Fruit fly (Drosophila melanogaster) Kc167 (cell line): ENCODE results near the gene BomT3.

Experiments used
- Myc ChIP-seq: fragments of >200 bp; optimal IDR thresholded peaks from 2 replicates; lab custom pipeline; 2017; ENCODE audit warnings: missing external identifiers
- Sin3A ChIP-seq: fragments of >200 bp; optimal IDR thresholded peaks from 2 replicates; lab custom pipeline; 2018; ENCODE audit warnings: missing external identifiers
- h ChIP-seq: fragments of >200 bp; optimal IDR thresholded peaks from 3 replicates; lab custom pipeline; 2018; ENCODE audit warnings: missing external identifiers
- insv ChIP-seq: fragments of >200 bp; optimal IDR thresholded peaks from 3 replicates; lab custom pipeline; 2018; ENCODE audit warnings: missing external identifiers
- psq ChIP-seq: fragments of >200 bp; optimal IDR thresholded peaks from 2 replicates; lab custom pipeline; 2017; ENCODE audit warnings: missing external identifiers
- ttk ChIP-seq: sonication (Bioruptor generic); optimal IDR thresholded peaks from 2 replicates; lab custom pipeline; 2017; ENCODE audit warnings: missing external identifiers

Gene BomT3

dm6 chr3R:22103114-22103513 lies 16.9 kb upstream of the BomT3 start, which contains the start of gene CG13407:
CG13407 (plus strand) TSS chr3R:22103414.
- no peak for TF ChIP-seq Myc
- no peak for TF ChIP-seq ttk

- TF ChIP-seq h (lab: Kevin White, UChicago) (no peak), psq (no peak), ttk (no peak), insv (no peak), Myc (no peak), Sin3A (lab: Kevin White, UChicago) (no peak)
Measured at dm6 chr3R:22096893-22097292, 10.7 kb upstream of the BomT3 start.

- TF ChIP-seq Myc (no peak), ttk (no peak), psq (no peak), h (lab: Kevin White, UChicago) (no peak), insv (no peak), Sin3A (lab: Kevin White, UChicago) (no peak)
Measured at dm6 chr3R:22093950-22094349, 7.8 kb upstream of the BomT3 start.

dm6 chr3R:22086775-22087174 lies 578 bp upstream of the BomT3 start, which contains the start of gene BomBc3:
BomBc3 (plus strand) TSS chr3R:22087075.
- TF ChIP-seq insv (no peak), Sin3A (lab: Kevin White, UChicago) (no peak), psq (no peak), ttk (no peak), Myc (no peak), h (lab: Kevin White, UChicago) (no peak)

dm6 chr3R:22080161-22080560 lies 6.0 kb downstream of the BomT3 start, which contains the start of gene CG13408:
CG13408 (plus strand) TSS chr3R:22080382.
- no peak for TF ChIP-seq Sin3A (lab: Kevin White, UChicago)
- TF ChIP-seq insv = no peak
- TF ChIP-seq psq = no peak
- TF ChIP-seq h (lab: Kevin White, UChicago) = no peak
- TF ChIP-seq Myc = no peak
- TF ChIP-seq ttk = no peak

- TF ChIP-seq Myc (no peak), insv (no peak), psq (no peak), h (lab: Kevin White, UChicago) (no peak), ttk (no peak), Sin3A (lab: Kevin White, UChicago) (no peak)
Measured at dm6 chr3R:22072553-22072952, 13.6 kb downstream of the BomT3 start.

dm6 chr3R:22071628-22072027 lies 14.6 kb downstream of the BomT3 start:
- TF ChIP-seq Sin3A (lab: Kevin White, UChicago) (no peak), insv (no peak), Myc (no peak), ttk (no peak), psq (no peak), h (lab: Kevin White, UChicago) (no peak)

- no peak for TF ChIP-seq insv
- no peak for TF ChIP-seq psq
- TF ChIP-seq ttk = no peak
- TF ChIP-seq Sin3A (lab: Kevin White, UChicago) = no peak
- TF ChIP-seq h (lab: Kevin White, UChicago) = no peak
- TF ChIP-seq Myc = no peak
Measured at dm6 chr3R:22067235-22067634, 19.0 kb downstream of the BomT3 start.

- TF ChIP-seq ttk (no peak), Sin3A (lab: Kevin White, UChicago) (no peak), psq (no peak), Myc (no peak), insv (no peak), h (lab: Kevin White, UChicago) (no peak)
Measured at dm6 chr3R:22066440-22066839, 19.8 kb downstream of the BomT3 start.

- TF ChIP-seq ttk (no peak), Sin3A (lab: Kevin White, UChicago) (no peak), Myc (no peak), h (lab: Kevin White, UChicago) (no peak), insv (no peak), psq (no peak)
Measured at dm6 chr3R:22057083-22057482, 29.1 kb downstream of the BomT3 start.

dm6 chr3R:22053740-22054139 lies 32.5 kb downstream of the BomT3 start:
- TF ChIP-seq psq (no peak), h (lab: Kevin White, UChicago) (no peak), ttk (no peak), Myc (no peak), insv (no peak), Sin3A (lab: Kevin White, UChicago) (no peak)

- TF ChIP-seq Sin3A (lab: Kevin White, UChicago) = no peak
- TF ChIP-seq Myc = no peak
- no peak for TF ChIP-seq insv
- no peak for TF ChIP-seq ttk
- TF ChIP-seq psq = no peak
- TF ChIP-seq h (lab: Kevin White, UChicago) = no peak
Measured at dm6 chr3R:22053202-22053601, 33.0 kb downstream of the BomT3 start.

dm6 chr3R:22052235-22052634 lies 34.0 kb downstream of the BomT3 start:
- TF ChIP-seq psq = no peak
- no peak for TF ChIP-seq ttk
- no peak for TF ChIP-seq insv
- no peak for TF ChIP-seq h (lab: Kevin White, UChicago)
- TF ChIP-seq Sin3A (lab: Kevin White, UChicago) = no peak
- no peak for TF ChIP-seq Myc

- no peak for TF ChIP-seq Myc
- TF ChIP-seq Sin3A (lab: Kevin White, UChicago) = no peak
- no peak for TF ChIP-seq psq
- TF ChIP-seq ttk = no peak
- TF ChIP-seq insv = no peak
- TF ChIP-seq h (lab: Kevin White, UChicago) = no peak
Measured at dm6 chr3R:22049134-22049796, 36.9 kb downstream of the BomT3 start.
